Worm (Caenorhabditis elegans): ENCODE results near the gene arrd-4.

DNA sequence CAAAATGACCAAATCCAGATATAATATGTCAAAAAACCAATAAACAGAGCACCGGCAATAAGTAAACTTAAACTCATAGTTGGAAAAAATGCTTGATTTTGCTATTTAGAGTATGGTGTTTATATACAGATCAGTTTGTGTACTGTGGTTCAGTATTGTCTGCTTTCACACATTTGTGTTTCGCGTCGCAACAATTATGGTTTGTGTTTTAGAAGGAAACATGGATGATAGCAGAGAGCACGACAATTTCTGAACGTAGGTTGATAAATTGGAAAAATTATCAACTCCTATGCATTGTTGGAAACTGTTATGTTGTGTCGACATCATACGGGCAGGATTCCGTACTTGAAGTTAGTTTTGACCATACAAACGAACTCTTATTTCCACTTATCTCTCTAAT is 40.4 kb downstream of the arrd-4 start, which contains the start of gene cyp-13A4:
- TF ChIP-seq ama-1 (optimal IDR thresholded peaks at IDR 0.05) (no peak), nhr-11 (tag; optimal IDR thresholded peaks at IDR 0.05) (no peak), lin-39 (tag; optimal IDR thresholded peaks at IDR 0.05) (no peak), mbf-1 (tag; optimal IDR thresholded peaks at IDR 0.05) (no peak), lin-13 (GFP tag; optimal IDR thresholded peaks at IDR 0.05) (no peak), nhr-12 (tag; optimal IDR thresholded peaks at IDR 0.05) (no peak), alr-1 (tag; optimal IDR thresholded peaks at IDR 0.05) (no peak)
